Worm (Caenorhabditis elegans): ENCODE results near the gene fndc-1.

Gene fndc-1

ce11 chrII:11200234-11200755 is 36.8 kb downstream of the fndc-1 start:
- TF ChIP-seq egrh-3 (GFP tag; IDR thresholded peaks at IDR 0.05) (peak; percentile 10; the same call in 1 of the 2 replicates), zfh-2 (GFP tag; conservative IDR thresholded peaks at IDR 0.05) (peak; percentile 54), die-1 (tag; optimal IDR thresholded peaks at IDR 0.05) (no peak)

ce11 chrII:11193523-11193922 is 43.6 kb downstream of the fndc-1 start:
- TF ChIP-seq nfyb-1 (GFP tag; IDR thresholded peaks at IDR 0.05) (no peak), Y79H2A.3 (GFP tag; conservative IDR thresholded peaks at IDR 0.05) (no peak), nfya-2 (GFP tag; IDR thresholded peaks at IDR 0.05) (no peak), attf-6 (GFP tag; IDR thresholded peaks at IDR 0.05) (no peak), gei-17 (GFP tag; optimal IDR thresholded peaks at IDR 0.05) (no peak), ceh-58 (GFP tag; IDR thresholded peaks at IDR 0.05) (no peak), rec-8 (tag; optimal IDR thresholded peaks at IDR 0.05) (no peak), dpl-1 (GFP tag; optimal IDR thresholded peaks at IDR 0.05) (no peak), cebp-2 (GFP tag; IDR thresholded peaks at IDR 0.05) (no peak), snpc-1.3 (tag; optimal IDR thresholded peaks at IDR 0.05; ENCODE audit: insufficient read depth) (no peak), unc-130 (GFP tag; optimal IDR thresholded peaks at IDR 0.05) (no peak)

ce11 chrII:11192488-11192887 is 44.6 kb downstream of the fndc-1 start:
- TF ChIP-seq lsy-27 (tag; optimal IDR thresholded peaks at IDR 0.05; ENCODE audit: borderline replicate concordance, insufficient read depth) (no peak), him-1 (tag; optimal IDR thresholded peaks at IDR 0.05) (no peak), D2030.7 (GFP tag; IDR thresholded peaks at IDR 0.05) (no peak), nhr-80 (tag; optimal IDR thresholded peaks at IDR 0.05) (no peak)

- TF ChIP-seq F39B2.1 (GFP tag; IDR thresholded peaks at IDR 0.05) (no peak), aptf-3 (GFP tag; IDR thresholded peaks at IDR 0.05) (no peak), egl-18 (GFP tag; IDR thresholded peaks at IDR 0.05) (no peak)
Observed at ce11 chrII:11188026-11188425, 49.1 kb downstream of the fndc-1 start, which contains the start of gene F37H8.5. Gene F37H8.5 (plus strand): TSS chrII:11188206.
